Worm (Caenorhabditis elegans) whole organism, L3 larva: ENCODE measurements around the gene K02E10.7.
A peak's percentile ranks its signal among the peaks of the same experiment; 100 is the strongest.

Experiments used
- R02D3.7 ChIP-seq: fragments of 150-350 bp; optimal IDR thresholded peaks from 2 replicates; lab custom pipeline; 2014; ENCODE audit warnings: missing biosample characterization, missing genetic modification characterization
- ZK546.5 ChIP-seq: sonication (generic microtip); optimal IDR thresholded peaks from 2 replicates; lab custom pipeline; 2017; ENCODE audit warnings: missing biosample characterization, missing genetic modification characterization
- aly-2 ChIP-seq: fragments of 150-350 bp; optimal IDR thresholded peaks from 2 replicates; lab custom pipeline; 2014; ENCODE audit warnings: missing biosample characterization, missing genetic modification characterization
- ama-1 ChIP-seq: fragments of 150-350 bp; optimal IDR thresholded peaks from 2 replicates; lab custom pipeline; 2018
- ceh-16 ChIP-seq: sonication (generic microtip); optimal IDR thresholded peaks from 2 replicates; lab custom pipeline; 2017; ENCODE audit warnings: missing biosample characterization, missing genetic modification characterization
- ceh-28 ChIP-seq: fragments of 150-350 bp; optimal IDR thresholded peaks from 2 replicates; lab custom pipeline; 2014; ENCODE audit warnings: missing biosample characterization, missing genetic modification reagents, missing genetic modification characterization
- ceh-82 ChIP-seq: fragments of 150-350 bp; optimal IDR thresholded peaks from 2 replicates; lab custom pipeline; 2014; ENCODE audit warnings: missing biosample characterization, missing genetic modification characterization
- ceh-9 ChIP-seq: sonication (generic microtip); optimal IDR thresholded peaks from 2 replicates; lab custom pipeline; 2018; ENCODE audit warnings: missing biosample characterization, missing genetic modification characterization
- daf-12 ChIP-seq: fragments of 150-350 bp; optimal IDR thresholded peaks from 2 replicates; lab custom pipeline; 2014; ENCODE audit warnings: missing biosample characterization, missing genetic modification reagents, missing genetic modification characterization
- egl-27 ChIP-seq: sonication (generic microtip); optimal IDR thresholded peaks from 4 replicates; lab custom pipeline; 2017; ENCODE audit warnings: missing biosample characterization, missing genetic modification reagents, missing genetic modification characterization
- egl-5 ChIP-seq: fragments of 150-350 bp; optimal IDR thresholded peaks from 2 replicates; lab custom pipeline; 2017; ENCODE audit warnings: missing biosample characterization, missing genetic modification reagents, missing genetic modification characterization, inconsistent platforms
- elt-1 ChIP-seq: fragments of 150-350 bp; optimal IDR thresholded peaks from 2 replicates; lab custom pipeline; 2014; ENCODE audit warnings: missing biosample characterization, missing genetic modification characterization
- elt-2 ChIP-seq: sonication (generic microtip); optimal IDR thresholded peaks from 2 replicates; lab custom pipeline; 2016; ENCODE audit warnings: missing genetic modification reagents, mild to moderate bottlenecking, missing genetic modification characterization, missing compliant biosample characterization
- elt-3 ChIP-seq, 3 experiments: fragments of 150-350 bp in 1 of 3; sonication (generic microtip) in 2 of 3; optimal IDR thresholded peaks; 2 replicates in 2 of 3; 4 replicates in 1 of 3; lab custom pipeline; 2014 to 2017; ENCODE audit warnings: missing biosample characterization in 3 of 3, missing genetic modification characterization in 3 of 3
- eor-1 ChIP-seq, 2 experiments: fragments of 150-350 bp; optimal IDR thresholded peaks; 2 replicates each; lab custom pipeline; 2014 to 2018; ENCODE audit warnings: missing biosample characterization in 2 of 2, missing genetic modification characterization in 2 of 2
- fkh-10 ChIP-seq: sonication (generic microtip); optimal IDR thresholded peaks from 2 replicates; lab custom pipeline; 2017; ENCODE audit warnings: missing biosample characterization, missing genetic modification reagents, missing genetic modification characterization
- fkh-2 ChIP-seq: fragments of 150-350 bp; optimal IDR thresholded peaks from 2 replicates; lab custom pipeline; 2014; ENCODE audit warnings: missing biosample characterization, missing genetic modification reagents, missing genetic modification characterization
- fos-1 ChIP-seq: fragments of 150-350 bp; optimal IDR thresholded peaks from 2 replicates; lab custom pipeline; 2014; ENCODE audit warnings: missing biosample characterization, missing genetic modification characterization
- hmg-11 ChIP-seq: sonication (generic microtip); optimal IDR thresholded peaks from 2 replicates; lab custom pipeline; 2016; ENCODE audit warnings: missing genetic modification characterization, missing compliant biosample characterization
- jun-1 ChIP-seq: fragments of 150-350 bp; optimal IDR thresholded peaks from 2 replicates; lab custom pipeline; 2014; ENCODE audit warnings: missing biosample characterization, missing genetic modification reagents, missing genetic modification characterization
- lin-15B ChIP-seq: fragments of 150-350 bp; optimal IDR thresholded peaks from 2 replicates; lab custom pipeline; 2014; ENCODE audit warnings: missing biosample characterization, missing genetic modification characterization
- lin-39 ChIP-seq: fragments of 150-350 bp; optimal IDR thresholded peaks from 2 replicates; lab custom pipeline; 2018; ENCODE audit warnings: missing biosample characterization, missing genetic modification reagents, missing genetic modification characterization
- lsy-12 ChIP-seq: sonication (generic microtip); optimal IDR thresholded peaks from 2 replicates; lab custom pipeline; 2016; ENCODE audit warnings: mild to moderate bottlenecking, missing genetic modification characterization, missing compliant biosample characterization
- mdl-1 ChIP-seq: fragments of 150-350 bp; optimal IDR thresholded peaks from 2 replicates; lab custom pipeline; 2014; ENCODE audit warnings: missing biosample characterization, missing genetic modification characterization
- mml-1 ChIP-seq: fragments of 150-350 bp; sonication (generic microtip); optimal IDR thresholded peaks from 3 replicates; lab custom pipeline; 2014; ENCODE audit warnings: missing biosample characterization, missing genetic modification characterization
- nfya-1 ChIP-seq: sonication (generic microtip); optimal IDR thresholded peaks from 2 replicates; lab custom pipeline; 2017; ENCODE audit warnings: missing genetic modification characterization, mild to moderate bottlenecking, missing compliant biosample characterization, antibody characterized with exemption, moderate library complexity; ENCODE audit not compliant: insufficient read depth
- nhr-11 ChIP-seq: fragments of 150-350 bp; optimal IDR thresholded peaks from 2 replicates; lab custom pipeline; 2014; ENCODE audit warnings: missing biosample characterization, missing genetic modification characterization
- nhr-12 ChIP-seq: fragments of 150-350 bp; optimal IDR thresholded peaks from 2 replicates; lab custom pipeline; 2014; ENCODE audit warnings: missing biosample characterization, missing genetic modification characterization
- nhr-23 ChIP-seq: fragments of 150-350 bp; optimal IDR thresholded peaks from 2 replicates; lab custom pipeline; 2014; ENCODE audit warnings: missing biosample characterization, missing genetic modification reagents, missing genetic modification characterization
- nhr-237 ChIP-seq: fragments of 150-350 bp; optimal IDR thresholded peaks from 2 replicates; lab custom pipeline; 2014; ENCODE audit warnings: missing biosample characterization, missing genetic modification characterization
- nhr-25 ChIP-seq: sonication (generic microtip); optimal IDR thresholded peaks from 2 replicates; lab custom pipeline; 2017; ENCODE audit warnings: missing biosample characterization, missing genetic modification characterization
- nhr-28 ChIP-seq: fragments of 150-350 bp; optimal IDR thresholded peaks from 2 replicates; lab custom pipeline; 2014; ENCODE audit warnings: missing biosample characterization, missing genetic modification characterization
- nhr-43 ChIP-seq: sonication (generic microtip); optimal IDR thresholded peaks from 2 replicates; lab custom pipeline; 2016; ENCODE audit warnings: mild to moderate bottlenecking, missing genetic modification characterization, missing compliant biosample characterization; ENCODE audit not compliant: poor library complexity, severe bottlenecking
- nhr-67 ChIP-seq: fragments of 150-350 bp; optimal IDR thresholded peaks from 2 replicates; lab custom pipeline; 2014; ENCODE audit warnings: missing biosample characterization, missing genetic modification characterization
- nhr-76 ChIP-seq: fragments of 150-350 bp; sonication (generic microtip); optimal IDR thresholded peaks from 5 replicates; lab custom pipeline; 2014; ENCODE audit warnings: missing biosample characterization, missing genetic modification characterization
- nhr-77 ChIP-seq: fragments of 150-350 bp; optimal IDR thresholded peaks from 2 replicates; lab custom pipeline; 2014; ENCODE audit warnings: missing biosample characterization, missing genetic modification characterization
- pha-4 ChIP-seq: fragments of 150-350 bp; optimal IDR thresholded peaks from 2 replicates; lab custom pipeline; 2014; ENCODE audit warnings: missing biosample characterization, missing genetic modification reagents, missing genetic modification characterization
- pqm-1 ChIP-seq: fragments of 150-350 bp; optimal IDR thresholded peaks from 2 replicates; lab custom pipeline; 2017; ENCODE audit warnings: missing biosample characterization, missing genetic modification characterization, inconsistent platforms
- sea-2 ChIP-seq: fragments of 150-350 bp; sonication (generic microtip); optimal IDR thresholded peaks from 4 replicates; lab custom pipeline; 2014; ENCODE audit warnings: missing biosample characterization, missing genetic modification reagents, missing genetic modification characterization
- skn-1 ChIP-seq: fragments of 150-350 bp; optimal IDR thresholded peaks from 2 replicates; lab custom pipeline; 2014; ENCODE audit warnings: missing biosample characterization, missing genetic modification characterization
- snpc-4 ChIP-seq: fragments of 150-350 bp; optimal IDR thresholded peaks from 2 replicates; lab custom pipeline; 2014; ENCODE audit warnings: missing biosample characterization, missing genetic modification characterization
- tbx-2 ChIP-seq: sonication (generic microtip); optimal IDR thresholded peaks from 2 replicates; lab custom pipeline; 2016; ENCODE audit warnings: mild to moderate bottlenecking, missing genetic modification characterization, missing compliant biosample characterization
- unc-39 ChIP-seq: sonication (generic microtip); optimal IDR thresholded peaks from 4 replicates; lab custom pipeline; 2017; ENCODE audit warnings: missing biosample characterization, missing genetic modification characterization
- unc-62 ChIP-seq: fragments of 150-350 bp; sonication (generic microtip); optimal IDR thresholded peaks from 4 replicates; lab custom pipeline; 2014; ENCODE audit warnings: missing biosample characterization, missing genetic modification reagents, missing genetic modification characterization
- zag-1 ChIP-seq: fragments of 150-350 bp; optimal IDR thresholded peaks from 2 replicates; lab custom pipeline; 2014; ENCODE audit warnings: missing biosample characterization, missing genetic modification characterization
- ztf-11 ChIP-seq: fragments of 150-350 bp; optimal IDR thresholded peaks from 2 replicates; lab custom pipeline; 2014; ENCODE audit warnings: missing biosample characterization, missing genetic modification characterization
- ztf-4 ChIP-seq: fragments of 150-350 bp; optimal IDR thresholded peaks from 2 replicates; lab custom pipeline; 2014; ENCODE audit warnings: missing biosample characterization, missing genetic modification characterization

The K02E10.7 gene

DNA sequence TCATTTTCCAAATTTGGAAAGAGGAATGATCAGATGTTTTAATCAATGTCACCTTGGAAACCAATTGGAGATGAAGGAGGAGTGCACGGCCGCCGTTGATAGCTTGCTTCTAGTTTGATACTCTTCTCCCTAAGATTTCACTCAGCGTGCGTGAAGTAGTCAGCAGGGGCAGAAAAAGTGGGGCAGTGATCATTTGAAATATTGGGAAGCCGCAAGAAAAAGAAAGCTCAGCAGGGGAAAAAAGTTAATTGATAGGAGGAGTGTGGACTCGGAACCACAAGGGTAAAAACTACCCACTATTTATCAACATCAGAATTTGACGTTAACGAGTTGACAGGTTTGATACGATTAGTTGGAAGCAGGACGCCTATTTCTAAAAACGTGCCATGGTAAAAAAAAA, at the start of gene K02E10.7:
Gene K02E10.7, minus strand, starts transcription at position 101 of the 400 bp plus-strand sequence.
- TF ChIP-seq elt-3 (tag; optimal IDR thresholded peaks at IDR 0.05; lab: Kevin White, UChicago) (no peak), egl-5 (tag; lab: Kevin White, UChicago) (peak; percentile 50), nhr-76 (tag; lab: Kevin White, UChicago) (no peak), nhr-237 (tag; lab: Kevin White, UChicago) (no peak), fos-1 (tag; lab: Kevin White, UChicago) (no peak), nhr-43 (tag; lab: Kevin White, UChicago) (no peak), nhr-67 (tag; lab: Kevin White, UChicago) (no peak), lin-15B (tag; lab: Kevin White, UChicago) (no peak), skn-1 (tag; lab: Kevin White, UChicago) (no peak)

DNA sequence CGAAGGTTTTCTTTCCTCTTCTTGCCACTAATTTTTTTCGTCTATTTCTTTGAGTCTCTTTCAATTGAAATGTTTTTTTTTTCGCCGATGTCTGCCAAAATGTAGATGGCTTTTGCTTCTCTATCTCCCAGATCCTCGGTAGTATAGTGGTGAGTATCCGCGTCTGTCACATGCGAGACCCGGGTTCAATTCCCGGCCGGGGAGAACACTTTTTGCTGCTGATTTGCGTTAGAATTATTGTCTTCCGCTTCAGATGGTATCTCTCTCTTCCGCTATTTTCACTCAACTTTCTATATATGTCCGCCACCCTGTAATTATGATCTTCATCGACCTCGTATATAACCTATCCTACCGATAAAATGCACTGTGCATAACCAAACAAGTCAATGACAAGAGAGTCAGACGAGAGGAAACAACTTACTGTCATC, 45.1 kb upstream of the K02E10.7 start:
- TF ChIP-seq snpc-4 (tag; lab: Kevin White, UChicago) (no peak), hmg-11 (peak; percentile 86), zag-1 (tag; lab: Kevin White, UChicago) (no peak), daf-12 (tag; lab: Kevin White, UChicago) (no peak), pqm-1 (tag; lab: Kevin White, UChicago) (peak; percentile 31), R02D3.7 (tag; lab: Kevin White, UChicago) (peak; percentile 24), skn-1 (tag; lab: Kevin White, UChicago) (peak; percentile 75), fkh-2 (no peak), unc-39 (tag; lab: Kevin White, UChicago) (no peak), ZK546.5 (no peak), ceh-28 (peak; percentile 39), ceh-16 (tag; lab: Kevin White, UChicago) (no peak), nhr-67 (tag; lab: Kevin White, UChicago) (no peak), nhr-25 (peak; percentile 83), fkh-10 (GFP tag; lab: Kevin White, UChicago) (no peak), egl-27 (tag; lab: Kevin White, UChicago) (peak; percentile 76), elt-3 (tag; optimal IDR thresholded peaks at IDR 0.05; lab: Kevin White, UChicago) (peak in 1 of 3 experiments; percentile 51), ama-1 (no peak), eor-1 (tag; optimal IDR thresholded peaks at IDR 0.05; lab: Kevin White, UChicago) (no peak), nhr-28 (no peak), nhr-237 (tag; lab: Kevin White, UChicago) (no peak), tbx-2 (tag; lab: Kevin White, UChicago) (peak; percentile 59), jun-1 (tag; lab: Kevin White, UChicago) (peak; percentile 70), aly-2 (tag; lab: Kevin White, UChicago) (no peak), lin-15B (tag; lab: Kevin White, UChicago) (peak; percentile 3), egl-5 (tag; lab: Kevin White, UChicago) (peak; percentile 38), ztf-11 (no peak), nhr-23 (peak; percentile 66), nhr-11 (tag; lab: Kevin White, UChicago) (no peak), mml-1 (no peak), nhr-12 (tag; lab: Kevin White, UChicago) (no peak), nhr-76 (tag; lab: Kevin White, UChicago) (no peak), fos-1 (tag; lab: Kevin White, UChicago) (no peak), unc-62 (GFP tag; lab: Kevin White, UChicago) (no peak), lin-39 (peak; percentile 56), nhr-43 (tag; lab: Kevin White, UChicago) (peak; percentile 59), ztf-4 (tag; lab: Kevin White, UChicago) (no peak), mdl-1 (tag; lab: Kevin White, UChicago) (no peak), lsy-12 (tag; lab: Kevin White, UChicago) (peak; percentile 76), sea-2 (GFP tag; lab: Kevin White, UChicago) (no peak), nfya-1 (peak; percentile 78), pha-4 (tag; lab: Kevin White, UChicago) (peak; percentile 57), ceh-82 (tag; lab: Kevin White, UChicago) (peak; percentile 43), nhr-77 (tag; lab: Kevin White, UChicago) (no peak), elt-1 (tag; lab: Kevin White, UChicago) (peak; percentile 39), elt-2 (tag; lab: Kevin White, UChicago) (peak; percentile 55), ceh-9 (tag; lab: Kevin White, UChicago) (no peak)
